Worm (Caenorhabditis elegans) whole organism, L4 larva: ENCODE measurements around the gene fbxa-35.
A peak's percentile ranks its signal among the peaks of the same experiment; 100 is the strongest.

Experiments used
- D1046.2 ChIP-seq: fragments of 200-800 bp; sonication (Bioruptor generic); IDR thresholded peaks from 2 replicates; pipeline ENCODE4 v1.3.6; 2022; ENCODE audit warnings: missing genetic modification characterization, missing compliant biosample characterization
- F10B5.3 ChIP-seq: sonication (generic microtip); optimal IDR thresholded peaks from 2 replicates; lab custom pipeline; 2016; ENCODE audit warnings: mild to moderate bottlenecking, missing genetic modification characterization, missing compliant biosample characterization
- F37D6.2 ChIP-seq: sonication (generic microtip); optimal IDR thresholded peaks from 2 replicates; lab custom pipeline; 2016; ENCODE audit warnings: mild to moderate bottlenecking, missing genetic modification characterization, missing compliant biosample characterization
- F49E8.2 ChIP-seq: sonication (generic microtip); optimal IDR thresholded peaks from 2 replicates; lab custom pipeline; 2016; ENCODE audit warnings: missing compliant biosample characterization, mild to moderate bottlenecking, missing genetic modification characterization, borderline replicate concordance
- ZK337.2 ChIP-seq: fragments of 200-800 bp; sonication (Bioruptor generic); IDR thresholded peaks from 2 replicates; pipeline ENCODE4 v1.3.6; 2022; ENCODE audit warnings: missing genetic modification reagents, missing genetic modification characterization, missing compliant biosample characterization
- aha-1 ChIP-seq: fragments of 150-350 bp; peaks from one replicate; lab custom pipeline; 2014; ENCODE audit warnings: missing biosample characterization, missing genetic modification characterization
- aly-2 ChIP-seq: sonication (generic microtip); optimal IDR thresholded peaks from 2 replicates; lab custom pipeline; 2018; ENCODE audit warnings: missing biosample characterization, missing genetic modification characterization
- attf-4 ChIP-seq: sonication (generic microtip); optimal IDR thresholded peaks from 3 replicates; lab custom pipeline; 2017; ENCODE audit warnings: missing biosample characterization, missing genetic modification characterization
- ceh-28 ChIP-seq: fragments of 150-350 bp; optimal IDR thresholded peaks from 2 replicates; lab custom pipeline; 2014; ENCODE audit warnings: missing biosample characterization, missing genetic modification reagents, missing genetic modification characterization
- ceh-82 ChIP-seq: sonication (generic microtip); optimal IDR thresholded peaks from 2 replicates; lab custom pipeline; 2017; ENCODE audit warnings: missing biosample characterization, missing genetic modification characterization
- cey-2 ChIP-seq: sonication (generic microtip); optimal IDR thresholded peaks from 3 replicates; lab custom pipeline; 2017; ENCODE audit warnings: missing genetic modification characterization, mild to moderate bottlenecking, missing compliant biosample characterization, antibody characterized with exemption, borderline replicate concordance; ENCODE audit not compliant: insufficient read depth
- daf-12 ChIP-seq: fragments of 150-350 bp; optimal IDR thresholded peaks from 2 replicates; lab custom pipeline; 2014; ENCODE audit warnings: missing biosample characterization, missing genetic modification reagents, missing genetic modification characterization
- daf-16 ChIP-seq, 3 experiments: sonication (generic microtip); optimal IDR thresholded peaks; 2 replicates each; lab custom pipeline; 2016 to 2017; ENCODE audit warnings: missing genetic modification characterization in 3 of 3, missing genetic modification reagents in 3 of 3, mild to moderate bottlenecking in 2 of 3, missing compliant biosample characterization in 2 of 3, missing biosample characterization in 1 of 3, moderate library complexity in 1 of 3
- dmd-6 ChIP-seq: fragments of 200-800 bp; sonication (Bioruptor generic); IDR thresholded peaks from 2 replicates; pipeline ENCODE4 v1.3.6; 2022; ENCODE audit warnings: missing genetic modification reagents, missing genetic modification characterization, missing compliant biosample characterization
- dmd-8 ChIP-seq: fragments of 200-800 bp; sonication (Bioruptor generic); IDR thresholded peaks from 2 replicates; pipeline ENCODE4 v1.3.6; 2022; ENCODE audit warnings: missing genetic modification characterization, missing compliant biosample characterization
- dpl-1 ChIP-seq: fragments of 150-350 bp; optimal IDR thresholded peaks from 2 replicates; lab custom pipeline; 2014; ENCODE audit warnings: missing biosample characterization, missing genetic modification reagents, missing genetic modification characterization
- duxl-1 ChIP-seq: sonication (generic microtip); optimal IDR thresholded peaks from 2 replicates; lab custom pipeline; 2016; ENCODE audit warnings: mild to moderate bottlenecking, missing genetic modification characterization, moderate library complexity, missing compliant biosample characterization; ENCODE audit not compliant: poor library complexity
- dve-1 ChIP-seq: sonication (generic microtip); optimal IDR thresholded peaks from 2 replicates; lab custom pipeline; 2017; ENCODE audit warnings: antibody characterized with exemption, mild to moderate bottlenecking, missing genetic modification characterization, missing compliant biosample characterization; ENCODE audit not compliant: insufficient read depth
- fos-1 ChIP-seq: fragments of 150-350 bp; optimal IDR thresholded peaks from 2 replicates; lab custom pipeline; 2014; ENCODE audit warnings: missing biosample characterization, missing genetic modification characterization
- gei-8 ChIP-seq: fragments of 200-800 bp; sonication (Bioruptor generic); optimal IDR thresholded peaks from 2 replicates; lab custom pipeline; 2018; ENCODE audit warnings: mild to moderate bottlenecking, missing genetic modification characterization, missing compliant biosample characterization
- hif-1 ChIP-seq, 2 experiments: sonication (generic microtip); optimal IDR thresholded peaks; 2 replicates each; lab custom pipeline; 2016 to 2017; ENCODE audit warnings: missing compliant biosample characterization in 2 of 2, missing genetic modification characterization in 2 of 2, missing genetic modification reagents in 2 of 2, missing genotype in 2 of 2, mild to moderate bottlenecking in 1 of 2
- lin-15B ChIP-seq: fragments of 150-350 bp; sonication (generic microtip); optimal IDR thresholded peaks from 3 replicates; lab custom pipeline; 2014; ENCODE audit warnings: missing biosample characterization, missing genetic modification characterization
- lin-29 ChIP-seq: fragments of 200-800 bp; sonication (Bioruptor generic); IDR thresholded peaks from 2 replicates; pipeline ENCODE4 v1.3.6; 2022; ENCODE audit warnings: missing genetic modification reagents, missing genetic modification characterization, missing compliant biosample characterization
- lin-39 ChIP-seq: fragments of 150-350 bp; optimal IDR thresholded peaks from 2 replicates; lab custom pipeline; 2014; ENCODE audit warnings: missing biosample characterization, missing genetic modification reagents, missing genetic modification characterization
- lsy-2 ChIP-seq, 2 experiments: fragments of 150-350 bp in 1 of 2; sonication (generic microtip) in 1 of 2; optimal IDR thresholded peaks; 2 replicates each; lab custom pipeline; 2014 to 2017; ENCODE audit warnings: missing biosample characterization in 2 of 2, missing genetic modification characterization in 2 of 2
- mep-1 ChIP-seq: fragments of 150-350 bp; sonication (generic microtip); optimal IDR thresholded peaks from 3 replicates; lab custom pipeline; 2014; ENCODE audit warnings: missing biosample characterization, missing genetic modification characterization
- mes-2 ChIP-seq: sonication (generic microtip); optimal IDR thresholded peaks from 2 replicates; lab custom pipeline; 2016; ENCODE audit warnings: missing genotype, mild to moderate bottlenecking, missing genetic modification characterization, missing compliant biosample characterization; ENCODE audit not compliant: poor library complexity, severe bottlenecking
- mxl-3 ChIP-seq: fragments of 200-800 bp; sonication (Bioruptor generic); optimal IDR thresholded peaks from 2 replicates; lab custom pipeline; 2018; ENCODE audit warnings: mild to moderate bottlenecking, missing genetic modification characterization, missing compliant biosample characterization
- nhr-10 ChIP-seq: fragments of 150-350 bp; optimal IDR thresholded peaks from 2 replicates; lab custom pipeline; 2014; ENCODE audit warnings: missing biosample characterization, missing genetic modification characterization
- nhr-28 ChIP-seq: fragments of 150-350 bp; optimal IDR thresholded peaks from 2 replicates; lab custom pipeline; 2014; ENCODE audit warnings: missing biosample characterization, missing genetic modification characterization
- nhr-48 ChIP-seq: sonication (generic microtip); optimal IDR thresholded peaks from 2 replicates; lab custom pipeline; 2016; ENCODE audit warnings: mild to moderate bottlenecking, missing genetic modification characterization, missing compliant biosample characterization
- nhr-77 ChIP-seq: fragments of 150-350 bp; optimal IDR thresholded peaks from 2 replicates; lab custom pipeline; 2014; ENCODE audit warnings: missing biosample characterization, missing genetic modification characterization
- php-3 ChIP-seq: fragments of 200-800 bp; sonication (Bioruptor generic); IDR thresholded peaks from 2 replicates; pipeline ENCODE4 v1.3.6; 2022; ENCODE audit warnings: missing genetic modification reagents, missing genetic modification characterization, missing compliant biosample characterization
- pqm-1 ChIP-seq: sonication (generic microtip); optimal IDR thresholded peaks from 2 replicates; lab custom pipeline; 2017; ENCODE audit warnings: missing biosample characterization, missing genetic modification characterization
- rbr-2 ChIP-seq: sonication (generic microtip); optimal IDR thresholded peaks from 2 replicates; lab custom pipeline; 2016; ENCODE audit warnings: missing genotype, missing genetic modification characterization, missing compliant biosample characterization
- saeg-2 ChIP-seq: fragments of 200-800 bp; sonication (Bioruptor generic); IDR thresholded peaks from 2 replicates; pipeline ENCODE4 v1.3.6; 2022; ENCODE audit warnings: missing genetic modification reagents, missing genetic modification characterization, missing compliant biosample characterization
- set-16 ChIP-seq: fragments of 200-800 bp; sonication (Bioruptor generic); IDR thresholded peaks from 2 replicates; pipeline ENCODE4 v1.3.6; 2022; ENCODE audit warnings: missing genetic modification reagents, missing genetic modification characterization, missing compliant biosample characterization
- skn-1 ChIP-seq: fragments of 150-350 bp; optimal IDR thresholded peaks from 2 replicates; lab custom pipeline; 2014; ENCODE audit warnings: missing biosample characterization, missing genetic modification characterization
- snpc-1.2 ChIP-seq: fragments of 200-800 bp; sonication (Bioruptor generic); IDR thresholded peaks from 2 replicates; pipeline ENCODE4 v1.3.6; 2022; ENCODE audit warnings: missing genetic modification reagents, missing genetic modification characterization, missing compliant biosample characterization
- unc-62 ChIP-seq, 3 experiments: fragments of 150-350 bp in 1 of 3; sonication (generic microtip); optimal IDR thresholded peaks in 2 of 3; peaks in 1 of 3; 1 replicate in 1 of 3; 2 replicates in 2 of 3; lab custom pipeline; 2014 to 2017; ENCODE audit warnings: missing biosample characterization in 3 of 3, missing genetic modification characterization in 3 of 3, missing genetic modification reagents in 3 of 3, missing genotype in 1 of 3
- zag-1 ChIP-seq: fragments of 150-350 bp; optimal IDR thresholded peaks from 2 replicates; lab custom pipeline; 2014; ENCODE audit warnings: missing biosample characterization, missing genetic modification characterization
- zfp-3 ChIP-seq: fragments of 200-800 bp; sonication (Bioruptor generic); conservative IDR thresholded peaks from 2 replicates; pipeline ENCODE4 v1.3.6; 2022; ENCODE audit warnings: missing genetic modification reagents, missing genetic modification characterization, missing compliant biosample characterization
- zip-2 ChIP-seq: fragments of 150-350 bp; optimal IDR thresholded peaks from 2 replicates; lab custom pipeline; 2014; ENCODE audit warnings: missing biosample characterization, missing genetic modification characterization
- ztf-7 ChIP-seq: fragments of 150-350 bp; optimal IDR thresholded peaks from 2 replicates; lab custom pipeline; 2014; ENCODE audit warnings: missing biosample characterization, missing genetic modification characterization

The fbxa-35 gene

DNA sequence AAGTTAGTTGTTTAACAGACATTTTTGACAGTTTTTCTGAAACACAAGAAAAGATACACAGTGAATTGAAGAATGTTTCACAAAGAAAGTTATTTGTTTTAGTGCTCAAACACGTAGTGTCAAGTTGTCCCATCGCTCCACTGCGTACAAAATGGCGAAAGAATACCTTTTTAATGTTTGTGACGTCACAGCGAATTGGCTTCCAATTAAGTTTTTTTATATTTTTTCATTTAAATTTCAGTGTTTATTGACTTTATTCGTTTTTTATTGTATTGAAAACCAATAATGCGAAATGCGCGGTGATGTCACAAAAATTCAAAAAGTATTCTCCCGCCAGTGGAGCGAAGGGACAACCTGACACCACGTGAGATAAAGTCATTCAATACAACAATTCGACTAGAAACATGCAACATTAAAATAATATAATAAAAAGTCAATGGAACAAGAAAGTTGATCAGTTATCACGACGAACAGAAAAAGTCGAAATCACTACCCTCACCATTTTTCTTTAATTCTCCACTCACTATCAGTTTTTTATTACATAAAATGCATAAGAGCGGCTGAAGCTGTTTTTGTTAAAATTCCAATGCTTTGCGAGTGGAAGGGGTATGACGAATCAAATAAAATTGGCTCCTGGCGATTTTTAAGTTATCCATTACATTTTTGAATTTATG lies 21.7 kb upstream of the fbxa-35 start, which contains the start of gene fbxa-29:
Gene fbxa-29 (minus strand): TSS at position 51 of the 674 bp plus-strand sequence.
- TF ChIP-seq daf-12 (tag; lab: Kevin White, UChicago), result no peak
- no peak for TF ChIP-seq daf-16 (GFP tag; optimal IDR thresholded peaks at IDR 0.05; lab: Kevin White, UChicago)
- TF ChIP-seq daf-16 (tag; optimal IDR thresholded peaks at IDR 0.05; lab: Kevin White, UChicago), result peak; percentile 51
- no peak for TF ChIP-seq ztf-7
- TF ChIP-seq nhr-28 (tag; lab: Kevin White, UChicago), result peak; percentile 49
- peak; percentile 75; the same call in 1 of the 2 replicates for TF ChIP-seq php-3
- TF ChIP-seq dmd-6, result 0 out of 2 replicates have a peak, but pooled peaks have one; percentile 10
- TF ChIP-seq pqm-1 (tag; lab: Kevin White, UChicago), result peak; percentile 61
- TF ChIP-seq dve-1 (tag; lab: Kevin White, UChicago), result peak; percentile 12

DNA sequence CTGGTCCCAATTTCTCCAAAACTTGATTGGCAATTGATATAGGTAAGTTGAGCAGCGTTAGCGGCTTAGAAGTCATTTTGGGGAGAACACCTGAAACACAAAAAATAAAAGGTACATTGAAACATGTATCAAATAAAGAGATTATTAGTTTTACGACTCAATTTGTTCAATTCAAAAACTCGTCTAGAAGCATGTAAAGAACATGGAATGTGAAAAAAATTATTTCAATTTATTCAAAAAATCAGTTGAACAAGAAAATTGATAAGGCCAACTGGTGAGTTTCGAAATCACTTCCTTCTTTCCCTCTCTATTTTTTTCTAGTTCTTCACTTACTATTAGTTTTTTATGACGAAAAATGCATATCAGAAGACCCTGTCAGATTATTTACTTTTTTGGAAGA lies 20.0 kb upstream of the fbxa-35 start, which contains the start of gene fbxa-30:
Gene fbxa-30 (minus strand): TSS at position 101 of the 400 bp plus-strand sequence.
- TF ChIP-seq D1046.2 (GFP tag; lab: Robert Waterston, UW), result no peak
- TF ChIP-seq gei-8 (GFP tag; lab: Kevin White, UChicago), result no peak
- no peak for TF ChIP-seq duxl-1 (tag; lab: Kevin White, UChicago)
- no peak for TF ChIP-seq ceh-82 (tag; lab: Kevin White, UChicago)
- TF ChIP-seq zag-1 (tag; lab: Kevin White, UChicago), result no peak
- TF ChIP-seq rbr-2 (tag; lab: Kevin White, UChicago), result no peak
- TF ChIP-seq ceh-28 (tag; lab: Kevin White, UChicago), result no peak
- TF ChIP-seq aha-1, result no peak
- TF ChIP-seq lin-29 (GFP tag; lab: Robert Waterston, UW), result no peak
- no peak for TF ChIP-seq lin-39 (tag; lab: Kevin White, UChicago)
- TF ChIP-seq zfp-3 (GFP tag; lab: Robert Waterston, UW), result no peak
- TF ChIP-seq ZK337.2 (GFP tag; lab: Robert Waterston, UW), result no peak
- TF ChIP-seq nhr-77 (tag; lab: Kevin White, UChicago), result no peak
- TF ChIP-seq daf-16 (GFP tag; optimal IDR thresholded peaks at IDR 0.05; lab: Kevin White, UChicago), result no peak
- no peak for TF ChIP-seq daf-16 (tag; optimal IDR thresholded peaks at IDR 0.05; lab: Kevin White, UChicago)
- TF ChIP-seq snpc-1.2 (GFP tag; lab: Robert Waterston, UW), result no peak

DNA sequence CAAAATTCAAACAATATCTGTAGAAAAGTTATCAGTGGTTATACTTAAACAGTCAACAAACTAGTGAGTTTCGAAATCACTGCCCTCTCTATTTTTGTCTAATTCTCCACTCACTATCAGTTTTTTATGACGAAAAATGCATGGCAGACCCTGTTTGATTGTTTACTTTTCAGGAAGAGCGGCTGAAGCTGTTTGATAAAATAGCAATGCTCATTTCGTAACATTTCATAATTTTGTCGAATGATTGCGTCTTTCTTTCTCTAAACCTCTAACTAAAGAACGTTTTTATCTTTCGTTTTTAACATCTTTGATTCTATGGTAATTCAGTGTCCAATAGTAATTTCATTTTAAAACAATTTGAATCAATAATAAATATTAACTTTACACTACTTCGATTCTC lies 16.3 kb upstream of the fbxa-35 start:
- TF ChIP-seq pqm-1 (tag; lab: Kevin White, UChicago) (peak; percentile 99), nhr-28 (tag; lab: Kevin White, UChicago) (peak; percentile 81), fos-1 (peak; percentile 46), dmd-6 (peak; percentile 90), F37D6.2 (tag; lab: Kevin White, UChicago) (no peak), dve-1 (tag; lab: Kevin White, UChicago) (peak; percentile 98), unc-62 (GFP tag; optimal IDR thresholded peaks at IDR 0.05 in 1 of 2; lab: Kevin White, UChicago) (no peak), unc-62 (tag; optimal IDR thresholded peaks at IDR 0.05; lab: Kevin White, UChicago) (no peak), lsy-2 (tag; optimal IDR thresholded peaks at IDR 0.05; lab: Kevin White, UChicago) (peak in 1 of 2 experiments; percentile 49), nhr-48 (peak; percentile 76), F49E8.2 (no peak), skn-1 (tag; lab: Kevin White, UChicago) (no peak), lin-15B (tag; lab: Kevin White, UChicago) (no peak), dmd-8 (GFP tag; lab: Robert Waterston, UW) (no peak), cey-2 (peak; percentile 15), mes-2 (no peak), saeg-2 (GFP tag; lab: Robert Waterston, UW) (peak; percentile 58; the same call in 1 of the 2 replicates), attf-4 (tag; lab: Kevin White, UChicago) (no peak), mep-1 (tag; lab: Kevin White, UChicago) (peak; percentile 37), mxl-3 (GFP tag; lab: Kevin White, UChicago) (peak; percentile 74), dpl-1 (GFP tag; lab: Kevin White, UChicago) (no peak), php-3 (peak; percentile 97), nhr-10 (tag; lab: Kevin White, UChicago) (peak; percentile 35), F10B5.3 (no peak), aly-2 (tag; lab: Kevin White, UChicago) (no peak), rbr-2 (tag; lab: Kevin White, UChicago) (no peak), hif-1 (tag; optimal IDR thresholded peaks at IDR 0.05; lab: Kevin White, UChicago) (peak in 1 of 2 experiments; percentile 45), set-16 (GFP tag; lab: Robert Waterston, UW) (no peak), zip-2 (peak; percentile 95)
